Worm (Caenorhabditis elegans): ENCODE results near the gene C50F4.4.

Gene C50F4.4

ce11 chrV:9545238-9545709 lies 8.7 kb downstream of the C50F4.4 start, which contains the start of the genes his-35 and his-41 (continued):
- TF ChIP-seq F39B2.1 (GFP tag; IDR thresholded peaks at IDR 0.05) (peak; percentile 12; the same call in 1 of the 2 replicates), cebp-2 (GFP tag; IDR thresholded peaks at IDR 0.05) (no peak), B0035.1 (tag; optimal IDR thresholded peaks at IDR 0.05) (no peak), lsy-27 (tag; optimal IDR thresholded peaks at IDR 0.05; ENCODE audit: borderline replicate concordance, insufficient read depth) (no peak), let-607 (tag; optimal IDR thresholded peaks at IDR 0.05) (no peak), attf-5 (GFP tag; optimal IDR thresholded peaks at IDR 0.05) (peak; percentile 50), let-526 (GFP tag; IDR thresholded peaks at IDR 0.05) (0 out of 2 replicates have a peak, but pooled peaks have one; percentile 34), tlf-1 (GFP tag; optimal IDR thresholded peaks at IDR 0.05) (no peak), nfya-2 (GFP tag; IDR thresholded peaks at IDR 0.05) (no peak), bed-1 (GFP tag; IDR thresholded peaks at IDR 0.05) (no peak), ztf-6 (GFP tag; IDR thresholded peaks at IDR 0.05) (no peak), C06A6.2 (GFP tag; conservative IDR thresholded peaks at IDR 0.05) (0 out of 2 replicates have a peak, but pooled peaks have one; percentile 30), lsl-1 (GFP tag; optimal IDR thresholded peaks at IDR 0.05) (no peak), nhr-80 (tag; optimal IDR thresholded peaks at IDR 0.05) (peak; percentile 32), zfh-2 (GFP tag; conservative IDR thresholded peaks at IDR 0.05) (peak; percentile 75), lin-40 (tag; optimal IDR thresholded peaks at IDR 0.05) (peak; percentile 63), pbrm-1 (GFP tag; IDR thresholded peaks at IDR 0.05) (no peak), ceh-27 (GFP tag; optimal IDR thresholded peaks at IDR 0.05) (peak; percentile 67), ztf-3 (GFP tag; optimal IDR thresholded peaks at IDR 0.05) (no peak), Y56A3A.18 (GFP tag; IDR thresholded peaks at IDR 0.05) (no peak), nhr-179 (tag; optimal IDR thresholded peaks at IDR 0.05) (no peak), cebp-1 (GFP tag; IDR thresholded peaks at IDR 0.05) (no peak), cebp-1 (tag; optimal IDR thresholded peaks at IDR 0.05) (peak; percentile 54), chd-7 (tag; optimal IDR thresholded peaks at IDR 0.05) (peak; percentile 6), repo-1 (tag; optimal IDR thresholded peaks at IDR 0.05) (no peak)

ce11 chrV:9546042-9546581 lies 9.5 kb downstream of the C50F4.4 start, which contains the start of gene C50F4.6:
TSS of gene C50F4.6 (plus strand) at chrV:9546092.
- TF ChIP-seq repo-1 (tag; optimal IDR thresholded peaks at IDR 0.05), result peak; percentile 20
- 0 out of 2 replicates have a peak, but pooled peaks have one; percentile 21 for TF ChIP-seq lin-26 (GFP tag; IDR thresholded peaks at IDR 0.05)
- TF ChIP-seq tlf-1 (GFP tag; optimal IDR thresholded peaks at IDR 0.05), result no peak
- no peak for TF ChIP-seq F10E7.11 (tag; optimal IDR thresholded peaks at IDR 0.05)
- TF ChIP-seq B0019.2 (GFP tag; conservative IDR thresholded peaks at IDR 0.05), result no peak

- peak; percentile 96 for TF ChIP-seq Y53G8AR.9 (GFP tag; conservative IDR thresholded peaks at IDR 0.05)
- no peak for TF ChIP-seq mes-4 (tag; optimal IDR thresholded peaks at IDR 0.05)
- 0 out of 2 replicates have a peak, but pooled peaks have one; percentile 45 for TF ChIP-seq ztf-28 (GFP tag; IDR thresholded peaks at IDR 0.05)
- TF ChIP-seq Y53F4B.3 (GFP tag; IDR thresholded peaks at IDR 0.05), result no peak
- TF ChIP-seq ceh-100 (GFP tag; IDR thresholded peaks at IDR 0.05), result peak; percentile 76
- no peak for TF ChIP-seq ceh-58 (GFP tag; IDR thresholded peaks at IDR 0.05)
- no peak for TF ChIP-seq ceh-79 (tag; optimal IDR thresholded peaks at IDR 0.05)
- no peak for TF ChIP-seq xnd-1 (tag; optimal IDR thresholded peaks at IDR 0.05)
- no peak for TF ChIP-seq lsy-27 (tag; optimal IDR thresholded peaks at IDR 0.05; ENCODE audit: borderline replicate concordance, insufficient read depth)
- TF ChIP-seq rpc-1 (optimal IDR thresholded peaks at IDR 0.05), result peak; percentile 6
- no peak for TF ChIP-seq rpc-1 (tag; optimal IDR thresholded peaks at IDR 0.05)
- TF ChIP-seq K12H6.12 (tag; optimal IDR thresholded peaks at IDR 0.05), result peak; percentile 100
- no peak for TF ChIP-seq F10E7.11 (tag; optimal IDR thresholded peaks at IDR 0.05)
- TF ChIP-seq dpff-1 (tag; optimal IDR thresholded peaks at IDR 0.05), result no peak
- TF ChIP-seq egrh-3 (GFP tag; IDR thresholded peaks at IDR 0.05), result peak; percentile 40
- peak; percentile 95 for TF ChIP-seq madf-10 (tag; optimal IDR thresholded peaks at IDR 0.05)
- no peak for TF ChIP-seq ceh-91 (GFP tag; IDR thresholded peaks at IDR 0.05)
- TF ChIP-seq madf-3 (GFP tag; IDR thresholded peaks at IDR 0.05), result peak; percentile 93
- TF ChIP-seq rec-8 (tag; optimal IDR thresholded peaks at IDR 0.05), result no peak
- peak; percentile 78 for TF ChIP-seq cebp-1 (GFP tag; IDR thresholded peaks at IDR 0.05)
- peak; percentile 96 for TF ChIP-seq cebp-1 (tag; optimal IDR thresholded peaks at IDR 0.05)
- TF ChIP-seq Y56A3A.18 (GFP tag; IDR thresholded peaks at IDR 0.05), result peak; percentile 48; the same call in 1 of the 2 replicates
Observed at ce11 chrV:9546860-9547269, 10.3 kb downstream of the C50F4.4 start, which contains the start of gene his-37. TSS of gene his-37 (plus strand) at chrV:9547105.
